Comparison of ENCODE assay signal across 5 fruit fly cellular contexts in genomic region chr3R:15282982-15283809, dm6.
TF ChIP-seq lines count a peak whose summit lies in the region.

No protein-coding gene starts in this region.

- no peak for TF ChIP-seq CTCF in whole organism, embryonic (GFP tag; optimal IDR thresholded peaks at IDR 0.05; lab: Kevin White, UChicago)

TF ChIP-seq in whole organism, adult, 20 proteins besides CTCF, POLR2A, EP300 and RAD21:
- TF ChIP-seq tj (GFP tag; optimal IDR thresholded peaks at IDR 0.05; lab: Kevin White, UChicago) (peak; percentile 96), cnc (optimal IDR thresholded peaks at IDR 0.05; lab: Kevin White, UChicago) (no peak), CG14711 (tag; optimal IDR thresholded peaks at IDR 0.05; lab: Kevin White, UChicago) (no peak), CG7045 (GFP tag; optimal IDR thresholded peaks at IDR 0.05; lab: Kevin White, UChicago) (no peak), CG11617 (GFP tag; optimal IDR thresholded peaks at IDR 0.05; lab: Kevin White, UChicago) (no peak), kay (GFP tag; lab: Kevin White, UChicago; ENCODE audit: borderline replicate concordance) (peak; percentile 44), Mnt (GFP tag; optimal IDR thresholded peaks at IDR 0.05; lab: Kevin White, UChicago) (no peak)

TF ChIP-seq in whole organism, embryonic, 481 proteins besides CTCF, POLR2A, EP300 and RAD21:
- TF ChIP-seq gt (GFP tag; IDR thresholded peaks at IDR 0.05; lab: Robert Waterston, UW) (no peak), ro (GFP tag; IDR thresholded peaks at IDR 0.05; lab: Robert Waterston, UW) (no peak), Atf3 (GFP tag; optimal IDR thresholded peaks at IDR 0.05; lab: Kevin White, UChicago) (no peak), C15 (GFP tag; IDR thresholded peaks at IDR 0.05; lab: Robert Waterston, UW) (0 out of 3 replicates have a peak, but pooled peaks have one; percentile 19), Dbx (GFP tag; IDR thresholded peaks at IDR 0.05; lab: Robert Waterston, UW) (0 out of 3 replicates have a peak, but pooled peaks have one; percentile 22), CG12104 (GFP tag; optimal IDR thresholded peaks at IDR 0.05; lab: Kevin White, UChicago) (no peak)

TF ChIP-seq in whole organism, prepupa, 60 proteins besides CTCF, POLR2A, EP300 and RAD21:
- no peak for TF ChIP-seq net (GFP tag; optimal IDR thresholded peaks at IDR 0.05; lab: Kevin White, UChicago)
- peak; percentile 62 for TF ChIP-seq svp (GFP tag; lab: Kevin White, UChicago)
- no peak for TF ChIP-seq fd85E (GFP tag; optimal IDR thresholded peaks at IDR 0.05; lab: Kevin White, UChicago)
- no peak for TF ChIP-seq CG8319 (GFP tag; optimal IDR thresholded peaks at IDR 0.05; lab: Kevin White, UChicago)
- no peak for TF ChIP-seq CG1621 (tag; optimal IDR thresholded peaks at IDR 0.05; lab: Kevin White, UChicago)
- TF ChIP-seq Eip78C (GFP tag; lab: Kevin White, UChicago) = peak; percentile 48
- TF ChIP-seq Ets21C (GFP tag; optimal IDR thresholded peaks at IDR 0.05; lab: Kevin White, UChicago) = no peak
- TF ChIP-seq OdsH (GFP tag; optimal IDR thresholded peaks at IDR 0.05; lab: Kevin White, UChicago) = no peak
- no peak for TF ChIP-seq CG4318 (GFP tag; optimal IDR thresholded peaks at IDR 0.05; lab: Kevin White, UChicago)
- no peak for TF ChIP-seq CG11762 (GFP tag; optimal IDR thresholded peaks at IDR 0.05; lab: Kevin White, UChicago; ENCODE audit: insufficient read depth)

TF ChIP-seq in whole organism, pupa, 21 proteins besides CTCF, POLR2A, EP300 and RAD21:
- no peak for TF ChIP-seq CG8301 (tag; optimal IDR thresholded peaks at IDR 0.05; lab: Kevin White, UChicago)
- TF ChIP-seq EcR (GFP tag; optimal IDR thresholded peaks at IDR 0.05; lab: Kevin White, UChicago) = peak; percentile 60
- TF ChIP-seq CG13204 (GFP tag; optimal IDR thresholded peaks at IDR 0.05; lab: Kevin White, UChicago) = no peak
- TF ChIP-seq Ets98B (GFP tag; IDR thresholded peaks at IDR 0.05; lab: Robert Waterston, UW) = no peak
- TF ChIP-seq Snoo (tag; optimal IDR thresholded peaks at IDR 0.05; lab: Kevin White, UChicago) = no peak

TF ChIP-seq in whole organism, wandering third instar larva, 38 proteins besides CTCF, POLR2A, EP300 and RAD21:
- TF ChIP-seq Dif (GFP tag; optimal IDR thresholded peaks at IDR 0.05; lab: Kevin White, UChicago; ENCODE audit: partially characterized antibody) (no peak), Rel (GFP tag; optimal IDR thresholded peaks at IDR 0.05; lab: Kevin White, UChicago) (no peak), Rel (tag; optimal IDR thresholded peaks at IDR 0.05; lab: Kevin White, UChicago) (peak; percentile 15), dl (GFP tag; optimal IDR thresholded peaks at IDR 0.05; lab: Kevin White, UChicago; ENCODE audit: insufficient read depth in 1 of 2, partially characterized antibody in 2 of 2) (no peak), Hr83 (GFP tag; optimal IDR thresholded peaks at IDR 0.05; lab: Kevin White, UChicago; ENCODE audit: poor library complexity, severe bottlenecking) (no peak), foxo (GFP tag; optimal IDR thresholded peaks at IDR 0.05; lab: Kevin White, UChicago) (no peak)
